Fruit fly (Drosophila melanogaster) whole organism, embryonic: ENCODE measurements around the gene CG43181.

Source experiments
- Blimp-1 ChIP-seq: fragments of 200-800 bp; sonication (Bioruptor generic); optimal IDR thresholded peaks from 3 replicates; lab custom pipeline; 2018; ENCODE audit warnings: missing biosample characterization, missing genetic modification characterization, mild to moderate bottlenecking, moderate library complexity, missing genetic modification reagents
- CG10147 ChIP-seq: fragments of 200-800 bp; sonication (Bioruptor generic); optimal IDR thresholded peaks from 2 replicates; lab custom pipeline; 2019; ENCODE audit warnings: missing biosample characterization, mild to moderate bottlenecking, missing genetic modification characterization, moderate library complexity
- CG10321 ChIP-seq: fragments of 200-800 bp; sonication (Bioruptor generic); IDR thresholded peaks from 2 replicates; pipeline ENCODE4 v1.3.6; 2022; ENCODE audit warnings: missing biosample characterization, missing genetic modification characterization
- CG10431 ChIP-seq: fragments of 200-800 bp; sonication (Bioruptor generic); optimal IDR thresholded peaks from 3 replicates; lab custom pipeline; 2018; ENCODE audit warnings: missing biosample characterization, mild to moderate bottlenecking, missing genetic modification characterization
- CG12155 ChIP-seq: fragments of 200-800 bp; sonication (Bioruptor generic); optimal IDR thresholded peaks from 3 replicates; lab custom pipeline; 2016; ENCODE audit warnings: missing biosample characterization, missing genetic modification characterization
- CG14860 ChIP-seq: fragments of 200-800 bp; sonication (Bioruptor generic); IDR thresholded peaks from 3 replicates; pipeline ENCODE4 v1.3.6; 2022; ENCODE audit warnings: missing biosample characterization, missing genetic modification characterization; ENCODE audit not compliant: partially characterized antibody
- CG15269 ChIP-seq: fragments of 200-800 bp; sonication (Bioruptor generic); optimal IDR thresholded peaks from 2 replicates; lab custom pipeline; 2018; ENCODE audit warnings: missing biosample characterization, mild to moderate bottlenecking, missing genetic modification characterization, moderate library complexity
- CG15479 ChIP-seq: fragments of 200-800 bp; sonication (Bioruptor generic); optimal IDR thresholded peaks from 3 replicates; lab custom pipeline; 2019; ENCODE audit warnings: missing biosample characterization, mild to moderate bottlenecking, missing genetic modification characterization, moderate library complexity
- CG17359 ChIP-seq: fragments of 200-800 bp; sonication (Bioruptor generic); optimal IDR thresholded peaks from 3 replicates; lab custom pipeline; 2018; ENCODE audit warnings: missing biosample characterization, mild to moderate bottlenecking, missing genetic modification characterization, moderate library complexity
- CG17568 ChIP-seq: fragments of 200-800 bp; sonication (Bioruptor generic); optimal IDR thresholded peaks from 2 replicates; lab custom pipeline; 2018; ENCODE audit warnings: missing biosample characterization, mild to moderate bottlenecking, missing genetic modification characterization, moderate library complexity
- CG17912 ChIP-seq: fragments of 200-800 bp; sonication (Bioruptor generic); optimal IDR thresholded peaks from 2 replicates; lab custom pipeline; 2018; ENCODE audit warnings: missing biosample characterization, mild to moderate bottlenecking, missing genetic modification characterization
- CG31365 ChIP-seq: fragments of 200-800 bp; sonication (Bioruptor generic); optimal IDR thresholded peaks from 2 replicates; lab custom pipeline; 2018; ENCODE audit warnings: missing biosample characterization, mild to moderate bottlenecking, missing genetic modification characterization
- CG4360 ChIP-seq: fragments of 200-800 bp; sonication (Bioruptor generic); IDR thresholded peaks from 2 replicates; pipeline ENCODE4 v1.3.6; 2022; ENCODE audit warnings: missing biosample characterization, missing genetic modification characterization
- CG6254 ChIP-seq: fragments of 200-800 bp; sonication (Bioruptor generic); optimal IDR thresholded peaks from 3 replicates; lab custom pipeline; 2017; ENCODE audit warnings: mild to moderate bottlenecking, missing biosample characterization, missing genetic modification reagents, missing genetic modification characterization
- CG6654 ChIP-seq: fragments of 200-800 bp; sonication (Bioruptor generic); optimal IDR thresholded peaks from 2 replicates; lab custom pipeline; 2017; ENCODE audit warnings: missing biosample characterization, mild to moderate bottlenecking, missing genetic modification characterization
- CG6791 ChIP-seq: fragments of 200-800 bp; sonication (Bioruptor generic); IDR thresholded peaks from 3 replicates; pipeline ENCODE4 v1.3.6; 2022; ENCODE audit warnings: missing biosample characterization, missing genetic modification characterization; ENCODE audit not compliant: partially characterized antibody
- CG7928 ChIP-seq: fragments of 200-800 bp; sonication (Bioruptor generic); optimal IDR thresholded peaks from 2 replicates; lab custom pipeline; 2017; ENCODE audit warnings: missing biosample characterization, mild to moderate bottlenecking, missing genetic modification characterization
- CG7963 ChIP-seq: fragments of 200-800 bp; sonication (Bioruptor generic); IDR thresholded peaks from 3 replicates; pipeline ENCODE4 v1.3.6; 2022; ENCODE audit warnings: missing biosample characterization, missing genetic modification characterization; ENCODE audit not compliant: partially characterized antibody
- CG8290 ChIP-seq, 3 experiments: fragments of 200-800 bp; sonication (Bioruptor generic); optimal IDR thresholded peaks; 2 replicates each; lab custom pipeline; 2016 to 2019; ENCODE audit warnings: missing biosample characterization in 3 of 3, missing genetic modification characterization in 3 of 3, mild to moderate bottlenecking in 2 of 3, moderate library complexity in 1 of 3
- CG8924 ChIP-seq: fragments of 200-800 bp; optimal IDR thresholded peaks from 3 replicates; lab custom pipeline; 2019; ENCODE audit warnings: missing biosample characterization, mild to moderate bottlenecking, missing genetic modification characterization, moderate library complexity
- CG9727 ChIP-seq: fragments of 200-800 bp; sonication (Bioruptor generic); optimal IDR thresholded peaks from 3 replicates; lab custom pipeline; 2017; ENCODE audit warnings: missing biosample characterization, mild to moderate bottlenecking, missing genetic modification characterization
- HLH4C ChIP-seq: fragments of 200-800 bp; sonication (Bioruptor generic); IDR thresholded peaks from 3 replicates; pipeline ENCODE4 v1.3.6; 2022; ENCODE audit warnings: missing biosample characterization, missing genetic modification characterization; ENCODE audit not compliant: partially characterized antibody
- Lim3 ChIP-seq: fragments of 200-800 bp; sonication (Bioruptor generic); IDR thresholded peaks from 2 replicates; pipeline ENCODE4 v1.3.6; 2022; ENCODE audit warnings: missing biosample characterization, missing genetic modification characterization
- Neu2 ChIP-seq: fragments of 200-800 bp; sonication (Bioruptor generic); optimal IDR thresholded peaks from 3 replicates; lab custom pipeline; 2016; ENCODE audit warnings: missing biosample characterization, missing genetic modification characterization, borderline replicate concordance
- Poxn ChIP-seq: fragments of 200-800 bp; sonication (Bioruptor generic); IDR thresholded peaks from 2 replicates; pipeline ENCODE4 v1.3.6; 2022; ENCODE audit warnings: missing biosample characterization, missing genetic modification characterization
- Ravus ChIP-seq: fragments of 200-800 bp; sonication (Bioruptor generic); IDR thresholded peaks from 2 replicates; pipeline ENCODE4 v1.3.6; 2022; ENCODE audit warnings: missing biosample characterization, missing genetic modification characterization
- Rfx ChIP-seq: fragments of 200-800 bp; sonication (Bioruptor generic); IDR thresholded peaks from 2 replicates; pipeline ENCODE4 v1.3.6; 2022; ENCODE audit warnings: missing biosample characterization, missing genetic modification characterization
- Tbp ChIP-seq: fragments of >200 bp; optimal IDR thresholded peaks from 2 replicates; lab custom pipeline; 2018; ENCODE audit warnings: missing biosample characterization, missing genetic modification characterization
- ab ChIP-seq: fragments of 200-800 bp; sonication (Bioruptor generic); optimal IDR thresholded peaks from 2 replicates; lab custom pipeline; 2016; ENCODE audit warnings: missing biosample characterization, missing genetic modification characterization
- aop ChIP-seq: fragments of 200-800 bp; sonication (Bioruptor generic); IDR thresholded peaks from 2 replicates; pipeline ENCODE4 v1.3.6; 2022; ENCODE audit warnings: missing biosample characterization, missing genetic modification characterization
- crp ChIP-seq, 2 experiments: fragments of 200-800 bp; sonication (Bioruptor generic); optimal IDR thresholded peaks; 2 replicates in 1 of 2; 3 replicates in 1 of 2; lab custom pipeline; 2017; ENCODE audit warnings: missing biosample characterization in 2 of 2, missing genetic modification characterization in 2 of 2, mild to moderate bottlenecking in 1 of 2, moderate library complexity in 1 of 2
- ems ChIP-seq: fragments of 200-800 bp; sonication (Bioruptor generic); optimal IDR thresholded peaks from 3 replicates; lab custom pipeline; 2016; ENCODE audit warnings: missing biosample characterization, missing genetic modification characterization
- gro ChIP-seq: fragments of 200-800 bp; sonication (Bioruptor generic); optimal IDR thresholded peaks from 2 replicates; lab custom pipeline; 2016; ENCODE audit warnings: missing biosample characterization, missing genetic modification characterization
- gt ChIP-seq: fragments of 200-800 bp; sonication (Bioruptor generic); IDR thresholded peaks from 2 replicates; pipeline ENCODE4 v1.3.6; 2022; ENCODE audit warnings: missing biosample characterization, missing genetic modification characterization
- ham ChIP-seq: fragments of 200-800 bp; sonication (Bioruptor generic); IDR thresholded peaks from 2 replicates; pipeline ENCODE4 v1.3.6; 2022; ENCODE audit warnings: missing biosample characterization, missing genetic modification characterization
- hkb ChIP-seq, 2 experiments: fragments of 200-800 bp in 1 of 2; fragments of >200 bp in 1 of 2; sonication (Bioruptor generic) in 1 of 2; IDR thresholded peaks in 1 of 2; optimal IDR thresholded peaks in 1 of 2; 2 replicates each; pipeline versions ENCODE4 v1.3.6 to Lab custom; 2017 to 2022; ENCODE audit warnings: missing biosample characterization in 1 of 2, missing genetic modification characterization in 1 of 2
- lab ChIP-seq: fragments of 200-800 bp; sonication (Bioruptor generic); optimal IDR thresholded peaks from 3 replicates; lab custom pipeline; 2017; ENCODE audit warnings: missing biosample characterization, missing genetic modification characterization, mild to moderate bottlenecking, moderate library complexity, missing genetic modification reagents
- lbe ChIP-seq: fragments of 200-800 bp; sonication (Bioruptor generic); optimal IDR thresholded peaks from 2 replicates; lab custom pipeline; 2016; ENCODE audit warnings: missing biosample characterization, mild to moderate bottlenecking, missing genetic modification characterization
- nom ChIP-seq: fragments of 200-800 bp; sonication (Bioruptor generic); optimal IDR thresholded peaks from 2 replicates; lab custom pipeline; 2017; ENCODE audit warnings: missing biosample characterization, missing genetic modification characterization, mild to moderate bottlenecking, moderate library complexity, missing genetic modification reagents
- salm ChIP-seq: fragments of 200-800 bp; sonication (Bioruptor generic); optimal IDR thresholded peaks from 2 replicates; lab custom pipeline; 2018; ENCODE audit warnings: missing biosample characterization, mild to moderate bottlenecking, missing genetic modification characterization
- sc ChIP-seq, 3 experiments: fragments of >200 bp in 2 of 3; fragments of 200-800 bp in 1 of 3; sonication (Bioruptor generic) in 1 of 3; optimal IDR thresholded peaks; 2 replicates in 2 of 3; 3 replicates in 1 of 3; lab custom pipeline; 2017; ENCODE audit warnings: mild to moderate bottlenecking in 1 of 3, missing biosample characterization in 1 of 3, missing genetic modification characterization in 1 of 3, missing genetic modification reagents in 1 of 3
- sd ChIP-seq: fragments of 200-800 bp; sonication (Bioruptor generic); optimal IDR thresholded peaks from 3 replicates; lab custom pipeline; 2018; ENCODE audit warnings: missing biosample characterization, mild to moderate bottlenecking, missing genetic modification characterization, moderate library complexity
- sqz ChIP-seq: fragments of 200-800 bp; sonication (Bioruptor generic); optimal IDR thresholded peaks from 3 replicates; lab custom pipeline; 2018; ENCODE audit warnings: missing biosample characterization, mild to moderate bottlenecking, missing genetic modification characterization
- twi ChIP-seq: fragments of 200-800 bp; optimal IDR thresholded peaks from 2 replicates; lab custom pipeline; 2019; ENCODE audit warnings: missing biosample characterization, mild to moderate bottlenecking, missing genetic modification characterization, moderate library complexity
- usp ChIP-seq: fragments of >200 bp; optimal IDR thresholded peaks from 2 replicates; lab custom pipeline; 2017; ENCODE audit warnings: missing biosample characterization, missing genetic modification characterization
- wor ChIP-seq: fragments of 200-800 bp; sonication (Bioruptor generic); IDR thresholded peaks from 2 replicates; pipeline ENCODE4 v1.3.6; 2022; ENCODE audit warnings: missing biosample characterization, missing genetic modification characterization
- zfh1 ChIP-seq: fragments of 200-800 bp; sonication (Bioruptor generic); IDR thresholded peaks from 3 replicates; pipeline ENCODE4 v1.3.6; 2022; ENCODE audit warnings: missing biosample characterization, missing genetic modification characterization

The CG43181 gene

DNA sequence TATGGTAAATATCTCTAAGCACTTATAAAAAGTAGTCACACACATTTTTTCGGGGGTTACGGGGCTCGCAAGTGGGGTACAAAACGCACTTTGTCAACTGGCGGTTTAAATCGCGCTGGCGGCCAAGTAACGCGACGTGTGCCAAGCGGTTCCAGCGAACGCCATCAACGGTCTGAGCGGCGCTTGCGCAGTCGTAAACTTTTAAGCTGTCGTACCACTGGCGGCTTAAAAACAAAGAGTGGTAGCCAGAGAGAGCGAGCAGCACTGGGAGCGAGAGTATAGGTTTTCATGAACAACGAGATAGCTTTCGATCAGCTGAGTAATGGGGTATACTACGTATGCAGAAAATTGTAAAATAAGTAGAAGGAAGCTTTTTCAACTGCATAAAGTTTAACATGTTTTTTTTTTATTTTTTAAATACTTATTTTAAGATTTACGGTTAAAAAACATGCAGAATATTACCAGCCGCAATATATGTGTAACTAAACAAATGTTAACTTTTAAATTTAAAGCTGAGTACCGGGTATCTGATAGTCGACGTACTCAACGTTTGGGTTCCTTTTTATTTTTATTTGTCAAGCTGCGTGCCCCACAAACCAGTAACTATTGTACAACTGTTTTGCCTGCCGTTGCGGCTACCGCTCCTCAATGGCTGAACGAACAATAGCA is 15.6 kb upstream of the CG43181 start (continued):
- TF ChIP-seq CG7928 (GFP tag; lab: Kevin White, UChicago) = no peak
- peak; percentile 59; the same call in 2 of the 3 replicates for TF ChIP-seq CG14860 (GFP tag; lab: Robert Waterston, UW)
- no peak for TF ChIP-seq CG4360
- no peak for TF ChIP-seq CG15479
- TF ChIP-seq Poxn (GFP tag; lab: Robert Waterston, UW) = no peak
- TF ChIP-seq sc (optimal IDR thresholded peaks at IDR 0.05; lab: Kevin White, UChicago) = no peak
- peak; percentile 67 for TF ChIP-seq sc (GFP tag; optimal IDR thresholded peaks at IDR 0.05; lab: Kevin White, UChicago)
- no peak for TF ChIP-seq CG17568 (GFP tag; lab: Kevin White, UChicago)
- no peak for TF ChIP-seq twi (tag; lab: Kevin White, UChicago)
- no peak for TF ChIP-seq wor (GFP tag; lab: Robert Waterston, UW)
- TF ChIP-seq HLH4C (GFP tag; lab: Robert Waterston, UW) = peak; percentile 75
- no peak for TF ChIP-seq CG8290 (GFP tag; optimal IDR thresholded peaks at IDR 0.05; lab: Kevin White, UChicago)
- TF ChIP-seq CG8290 (tag; optimal IDR thresholded peaks at IDR 0.05; lab: Kevin White, UChicago) = peak in 1 of 2 experiments; percentile 30
- TF ChIP-seq CG6254 = no peak
- TF ChIP-seq CG8924 (tag; lab: Kevin White, UChicago) = no peak
- no peak for TF ChIP-seq Lim3 (GFP tag; lab: Robert Waterston, UW)
- no peak for TF ChIP-seq Rfx (GFP tag; lab: Robert Waterston, UW)
- no peak for TF ChIP-seq CG17912 (GFP tag; lab: Kevin White, UChicago)
- TF ChIP-seq CG10321 (GFP tag; lab: Robert Waterston, UW) = no peak
- TF ChIP-seq lab (GFP tag; lab: Kevin White, UChicago) = peak; percentile 50
- no peak for TF ChIP-seq lbe
- TF ChIP-seq CG10147 = no peak
- TF ChIP-seq Tbp (GFP tag; lab: Kevin White, UChicago) = no peak
- TF ChIP-seq nom (GFP tag; lab: Kevin White, UChicago) = peak; percentile 17
- TF ChIP-seq CG12155 (GFP tag; lab: Kevin White, UChicago) = peak; percentile 2
- TF ChIP-seq gro (GFP tag; lab: Kevin White, UChicago) = no peak
- TF ChIP-seq aop (GFP tag; lab: Robert Waterston, UW) = no peak
- TF ChIP-seq Neu2 (GFP tag; lab: Kevin White, UChicago) = no peak
- TF ChIP-seq CG17359 (tag; lab: Kevin White, UChicago) = peak; percentile 45
- TF ChIP-seq sd (tag; lab: Kevin White, UChicago) = no peak
- TF ChIP-seq CG10431 = no peak
- no peak for TF ChIP-seq ab (GFP tag; lab: Kevin White, UChicago)
- no peak for TF ChIP-seq usp (GFP tag; lab: Kevin White, UChicago)
- no peak for TF ChIP-seq Ravus (GFP tag; lab: Robert Waterston, UW)
- no peak for TF ChIP-seq zfh1
- peak; percentile 42 for TF ChIP-seq Blimp-1 (GFP tag; lab: Kevin White, UChicago)
- TF ChIP-seq hkb (optimal IDR thresholded peaks at IDR 0.05; lab: Kevin White, UChicago) = no peak
- TF ChIP-seq hkb (GFP tag; IDR thresholded peaks at IDR 0.05; lab: Robert Waterston, UW) = no peak
- no peak for TF ChIP-seq gt (GFP tag; lab: Robert Waterston, UW)
- peak; percentile 10 for TF ChIP-seq CG9727 (GFP tag; lab: Kevin White, UChicago)
- no peak for TF ChIP-seq sqz (GFP tag; lab: Kevin White, UChicago)
- no peak for TF ChIP-seq ems
- TF ChIP-seq crp (GFP tag; optimal IDR thresholded peaks at IDR 0.05; lab: Kevin White, UChicago) = peak in 1 of 2 experiments; percentile 5
- TF ChIP-seq CG15269 (tag; lab: Kevin White, UChicago) = peak; percentile 46
- no peak for TF ChIP-seq CG6654 (GFP tag; lab: Kevin White, UChicago)
- TF ChIP-seq ham (GFP tag; lab: Robert Waterston, UW) = no peak
- no peak; the same call in 2 of the 3 replicates for TF ChIP-seq CG7963 (GFP tag; lab: Robert Waterston, UW)
- TF ChIP-seq CG6791 = no peak
- no peak for TF ChIP-seq CG31365
- TF ChIP-seq salm (tag; lab: Kevin White, UChicago) = no peak
